Fruit fly (Drosophila melanogaster): Measurements from ENCODE around the gene bwa.

dm6 chr2L:20082155-20082964, 16.2 kb downstream of the bwa start:
- TF ChIP-seq psq (GFP tag; optimal IDR thresholded peaks at IDR 0.05) = peak; percentile 1
- TF ChIP-seq GATAd (GFP tag; optimal IDR thresholded peaks at IDR 0.05) = no peak
- no peak for TF ChIP-seq ey (GFP tag; optimal IDR thresholded peaks at IDR 0.05)
- no peak for TF ChIP-seq usp (GFP tag; optimal IDR thresholded peaks at IDR 0.05)
- no peak for TF ChIP-seq Myc (optimal IDR thresholded peaks at IDR 0.05)
- no peak for TF ChIP-seq sv (GFP tag; optimal IDR thresholded peaks at IDR 0.05)
- TF ChIP-seq tai (GFP tag; optimal IDR thresholded peaks at IDR 0.05) = no peak
- TF ChIP-seq Abd-B (GFP tag; optimal IDR thresholded peaks at IDR 0.05) = no peak
- TF ChIP-seq dl (GFP tag; optimal IDR thresholded peaks at IDR 0.05; ENCODE audit: insufficient read depth in 1 of 2, partially characterized antibody in 2 of 2) = no peak
- TF ChIP-seq br (GFP tag; optimal IDR thresholded peaks at IDR 0.05) = no peak
- no peak for TF ChIP-seq CrebA (GFP tag; optimal IDR thresholded peaks at IDR 0.05; ENCODE audit: borderline replicate concordance)
- no peak for TF ChIP-seq dmrt93B (GFP tag; optimal IDR thresholded peaks at IDR 0.05)
